Fruit fly (Drosophila melanogaster) whole organism, embryonic: Measurements from ENCODE around the gene snz.

Source experiments
- Ada2b ChIP-seq: fragments of 200-800 bp; sonication (Bioruptor generic); IDR thresholded peaks from 2 replicates; pipeline ENCODE4 v1.3.6; 2022; ENCODE audit warnings: missing biosample characterization, missing genetic modification characterization
- Adf1 ChIP-seq: fragments of 200-800 bp; sonication (Bioruptor generic); IDR thresholded peaks from 2 replicates; pipeline ENCODE4 v1.3.6; 2022; ENCODE audit warnings: missing biosample characterization, missing genetic modification characterization
- Atf3 ChIP-seq: fragments of 200-800 bp; sonication (Bioruptor generic); optimal IDR thresholded peaks from 3 replicates; lab custom pipeline; 2016; ENCODE audit warnings: missing biosample characterization, missing genetic modification characterization
- CG11085 ChIP-seq: fragments of 200-800 bp; sonication (Bioruptor generic); IDR thresholded peaks from 2 replicates; pipeline ENCODE4 v1.3.6; 2022; ENCODE audit warnings: missing biosample characterization, missing genetic modification characterization
- CG11247 ChIP-seq: fragments of 200-800 bp; sonication (Bioruptor generic); IDR thresholded peaks from 2 replicates; pipeline ENCODE4 v1.3.6; 2022; ENCODE audit warnings: missing biosample characterization, missing genetic modification characterization
- CG11504 ChIP-seq: fragments of 200-800 bp; sonication (Bioruptor generic); optimal IDR thresholded peaks from 3 replicates; lab custom pipeline; 2019; ENCODE audit warnings: missing biosample characterization, mild to moderate bottlenecking, missing genetic modification characterization, moderate library complexity
- CG12071 ChIP-seq: fragments of 200-800 bp; sonication (Bioruptor generic); optimal IDR thresholded peaks from 3 replicates; lab custom pipeline; 2018; ENCODE audit warnings: missing biosample characterization, mild to moderate bottlenecking, missing genetic modification characterization
- CG1233 ChIP-seq: fragments of 200-800 bp; sonication (Bioruptor generic); optimal IDR thresholded peaks from 4 replicates; lab custom pipeline; 2018; ENCODE audit warnings: missing biosample characterization, mild to moderate bottlenecking, missing genetic modification characterization
- CG12942 ChIP-seq: fragments of 200-800 bp; sonication (Bioruptor generic); optimal IDR thresholded peaks from 3 replicates; lab custom pipeline; 2016; ENCODE audit warnings: missing biosample characterization, missing genetic modification characterization
- CG13624 ChIP-seq: fragments of 200-800 bp; sonication (Bioruptor generic); optimal IDR thresholded peaks from 2 replicates; lab custom pipeline; 2016; ENCODE audit warnings: missing biosample characterization, missing genetic modification characterization
- CG1529 ChIP-seq: fragments of 200-800 bp; sonication (Bioruptor generic); optimal IDR thresholded peaks from 3 replicates; lab custom pipeline; 2018; ENCODE audit warnings: missing biosample characterization, missing genetic modification characterization
- CG2202 ChIP-seq: fragments of 200-800 bp; sonication (Bioruptor generic); optimal IDR thresholded peaks from 2 replicates; lab custom pipeline; 2018; ENCODE audit warnings: missing biosample characterization, mild to moderate bottlenecking, missing genetic modification characterization
- CG2875 ChIP-seq: fragments of 200-800 bp; sonication (Bioruptor generic); optimal IDR thresholded peaks from 2 replicates; lab custom pipeline; 2017; ENCODE audit warnings: missing biosample characterization, mild to moderate bottlenecking, missing genetic modification characterization, missing genetic modification reagents
- CG3065 ChIP-seq: fragments of 200-800 bp; sonication (Bioruptor generic); optimal IDR thresholded peaks from 2 replicates; lab custom pipeline; 2016; ENCODE audit warnings: missing biosample characterization, missing genetic modification characterization
- CG33557 ChIP-seq: fragments of 200-800 bp; sonication (Bioruptor generic); optimal IDR thresholded peaks from 2 replicates; lab custom pipeline; 2019; ENCODE audit warnings: missing biosample characterization, mild to moderate bottlenecking, missing genetic modification characterization, moderate library complexity
- CG3407 ChIP-seq: fragments of 200-800 bp; sonication (Bioruptor generic); optimal IDR thresholded peaks from 2 replicates; lab custom pipeline; 2018; ENCODE audit warnings: missing biosample characterization, mild to moderate bottlenecking, missing genetic modification characterization
- CG7928 ChIP-seq: fragments of 200-800 bp; sonication (Bioruptor generic); optimal IDR thresholded peaks from 2 replicates; lab custom pipeline; 2017; ENCODE audit warnings: missing biosample characterization, mild to moderate bottlenecking, missing genetic modification characterization
- CG7963 ChIP-seq: fragments of 200-800 bp; sonication (Bioruptor generic); IDR thresholded peaks from 3 replicates; pipeline ENCODE4 v1.3.6; 2022; ENCODE audit warnings: missing biosample characterization, missing genetic modification characterization; ENCODE audit not compliant: partially characterized antibody
- CG9727 ChIP-seq: fragments of 200-800 bp; sonication (Bioruptor generic); optimal IDR thresholded peaks from 3 replicates; lab custom pipeline; 2017; ENCODE audit warnings: missing biosample characterization, mild to moderate bottlenecking, missing genetic modification characterization
- CG9876 ChIP-seq: fragments of 200-800 bp; sonication (Bioruptor generic); optimal IDR thresholded peaks from 2 replicates; lab custom pipeline; 2016; ENCODE audit warnings: missing biosample characterization, missing genetic modification characterization
- D ChIP-seq, 2 experiments: fragments of 200-800 bp in 1 of 2; fragments of >200 bp in 1 of 2; sonication (Bioruptor generic) in 1 of 2; optimal IDR thresholded peaks; 2 replicates in 1 of 2; 3 replicates in 1 of 2; lab custom pipeline; 2017; ENCODE audit warnings: mild to moderate bottlenecking in 1 of 2, missing biosample characterization in 1 of 2, missing genetic modification characterization in 1 of 2, missing genetic modification reagents in 1 of 2
- Dref ChIP-seq: fragments of 200-800 bp; sonication (Bioruptor generic); IDR thresholded peaks from 2 replicates; pipeline ENCODE4 v1.3.6; 2022; ENCODE audit warnings: missing biosample characterization, missing genetic modification characterization
- Hr3 ChIP-seq: fragments of 200-800 bp; sonication (Bioruptor generic); optimal IDR thresholded peaks from 3 replicates; lab custom pipeline; 2016; ENCODE audit warnings: missing biosample characterization, missing genetic modification characterization
- Hr78 ChIP-seq, 2 experiments: fragments of 200-800 bp in 1 of 2; fragments of >200 bp in 1 of 2; sonication (Bioruptor generic) in 1 of 2; optimal IDR thresholded peaks; 2 replicates each; lab custom pipeline; 2017 to 2019; ENCODE audit warnings: missing biosample characterization in 2 of 2, missing genetic modification characterization in 2 of 2, mild to moderate bottlenecking in 1 of 2, moderate library complexity in 1 of 2
- Hsf ChIP-seq: fragments of 200-800 bp; sonication (Bioruptor generic); optimal IDR thresholded peaks from 3 replicates; lab custom pipeline; 2016; ENCODE audit warnings: missing biosample characterization, missing genetic modification characterization
- Lhr ChIP-seq: fragments of 200-800 bp; sonication (Bioruptor generic); optimal IDR thresholded peaks from 3 replicates; lab custom pipeline; 2017; ENCODE audit warnings: mild to moderate bottlenecking, missing biosample characterization, missing genetic modification reagents, missing genetic modification characterization
- MBD-R2 ChIP-seq: fragments of 200-800 bp; sonication (Bioruptor generic); IDR thresholded peaks from 2 replicates; pipeline ENCODE4 v1.3.6; 2022; ENCODE audit warnings: missing biosample characterization, missing genetic modification characterization
- Meics ChIP-seq: fragments of 200-800 bp; sonication (Bioruptor generic); optimal IDR thresholded peaks from 2 replicates; lab custom pipeline; 2017; ENCODE audit warnings: missing biosample characterization, mild to moderate bottlenecking, missing genetic modification characterization
- Myb ChIP-seq: fragments of 200-800 bp; sonication (Bioruptor generic); optimal IDR thresholded peaks from 2 replicates; lab custom pipeline; 2016; ENCODE audit warnings: missing biosample characterization, missing genetic modification characterization
- NfI ChIP-seq: fragments of 200-800 bp; sonication (Bioruptor generic); optimal IDR thresholded peaks from 3 replicates; lab custom pipeline; 2018; ENCODE audit warnings: missing biosample characterization, mild to moderate bottlenecking, missing genetic modification characterization, moderate library complexity
- Spps ChIP-seq: fragments of 200-800 bp; sonication (Bioruptor generic); optimal IDR thresholded peaks from 2 replicates; lab custom pipeline; 2018; ENCODE audit warnings: missing biosample characterization, mild to moderate bottlenecking, missing genetic modification characterization
- Usf ChIP-seq: fragments of 200-800 bp; sonication (Bioruptor generic); optimal IDR thresholded peaks from 2 replicates; lab custom pipeline; 2017; ENCODE audit warnings: missing genotype, missing biosample characterization, missing genetic modification characterization
- ase ChIP-seq: fragments of 200-800 bp; sonication (Bioruptor generic); IDR thresholded peaks from 3 replicates; pipeline ENCODE4 v1.3.6; 2022; ENCODE audit warnings: missing biosample characterization, missing genetic modification characterization
- bcd ChIP-seq: fragments of 200-800 bp; sonication (Bioruptor generic); optimal IDR thresholded peaks from 2 replicates; lab custom pipeline; 2017; ENCODE audit warnings: missing biosample characterization, mild to moderate bottlenecking, missing genetic modification characterization
- dan ChIP-seq: fragments of 200-800 bp; sonication (Bioruptor generic); IDR thresholded peaks from 2 replicates; pipeline ENCODE4 v1.3.6; 2022; ENCODE audit warnings: missing biosample characterization, missing genetic modification characterization
- danr ChIP-seq: fragments of 200-800 bp; sonication (Bioruptor generic); IDR thresholded peaks from 2 replicates; pipeline ENCODE4 v1.3.6; 2022; ENCODE audit warnings: missing biosample characterization, missing genetic modification characterization
- dimm ChIP-seq: fragments of 200-800 bp; sonication (Bioruptor generic); IDR thresholded peaks from 2 replicates; pipeline ENCODE4 v1.3.6; 2022; ENCODE audit warnings: missing biosample characterization, missing genetic modification characterization
- dmrt99B ChIP-seq: fragments of 200-800 bp; sonication (Bioruptor generic); optimal IDR thresholded peaks from 2 replicates; lab custom pipeline; 2018; ENCODE audit warnings: missing biosample characterization, mild to moderate bottlenecking, missing genetic modification characterization, moderate library complexity
- dpn ChIP-seq, 2 experiments: fragments of 200-800 bp; sonication (Bioruptor generic); optimal IDR thresholded peaks; 3 replicates each; lab custom pipeline; 2016; ENCODE audit warnings: missing biosample characterization in 2 of 2, missing genetic modification characterization in 2 of 2
- exex ChIP-seq: fragments of 200-800 bp; sonication (Bioruptor generic); optimal IDR thresholded peaks from 4 replicates; lab custom pipeline; 2018; ENCODE audit warnings: missing biosample characterization, mild to moderate bottlenecking, missing genetic modification characterization, moderate library complexity
- gem ChIP-seq: fragments of 200-800 bp; sonication (Bioruptor generic); optimal IDR thresholded peaks from 2 replicates; lab custom pipeline; 2019; ENCODE audit warnings: missing biosample characterization, mild to moderate bottlenecking, missing genetic modification characterization, moderate library complexity
- h ChIP-seq: fragments of >200 bp; optimal IDR thresholded peaks from 2 replicates; lab custom pipeline; 2017
- jigr1 ChIP-seq: fragments of 200-800 bp; sonication (Bioruptor generic); IDR thresholded peaks from 3 replicates; pipeline ENCODE4 v1.3.6; 2022; ENCODE audit warnings: missing biosample characterization, missing genetic modification characterization
- rib ChIP-seq: fragments of 200-800 bp; sonication (Bioruptor generic); IDR thresholded peaks from 2 replicates; pipeline ENCODE4 v1.3.6; 2022; ENCODE audit warnings: missing biosample characterization, missing genetic modification characterization
- ro ChIP-seq: fragments of 200-800 bp; sonication (Bioruptor generic); IDR thresholded peaks from 2 replicates; pipeline ENCODE4 v1.3.6; 2022; ENCODE audit warnings: missing biosample characterization, missing genetic modification characterization
- salm ChIP-seq: fragments of 200-800 bp; sonication (Bioruptor generic); optimal IDR thresholded peaks from 2 replicates; lab custom pipeline; 2018; ENCODE audit warnings: missing biosample characterization, mild to moderate bottlenecking, missing genetic modification characterization
- slbo ChIP-seq: fragments of 200-800 bp; sonication (Bioruptor generic); IDR thresholded peaks from 2 replicates; pipeline ENCODE4 v1.3.6; 2022; ENCODE audit warnings: missing biosample characterization, missing genetic modification characterization
- vvl ChIP-seq: fragments of 200-800 bp; sonication (Bioruptor generic); IDR thresholded peaks from 2 replicates; pipeline ENCODE4 v1.3.6; 2022; ENCODE audit warnings: missing biosample characterization, missing genetic modification characterization
- zen2 ChIP-seq: fragments of 200-800 bp; sonication (Bioruptor generic); IDR thresholded peaks from 3 replicates; pipeline ENCODE4 v1.3.6; 2022; ENCODE audit warnings: missing biosample characterization, missing genetic modification characterization; ENCODE audit not compliant: partially characterized antibody

Gene snz

DNA sequence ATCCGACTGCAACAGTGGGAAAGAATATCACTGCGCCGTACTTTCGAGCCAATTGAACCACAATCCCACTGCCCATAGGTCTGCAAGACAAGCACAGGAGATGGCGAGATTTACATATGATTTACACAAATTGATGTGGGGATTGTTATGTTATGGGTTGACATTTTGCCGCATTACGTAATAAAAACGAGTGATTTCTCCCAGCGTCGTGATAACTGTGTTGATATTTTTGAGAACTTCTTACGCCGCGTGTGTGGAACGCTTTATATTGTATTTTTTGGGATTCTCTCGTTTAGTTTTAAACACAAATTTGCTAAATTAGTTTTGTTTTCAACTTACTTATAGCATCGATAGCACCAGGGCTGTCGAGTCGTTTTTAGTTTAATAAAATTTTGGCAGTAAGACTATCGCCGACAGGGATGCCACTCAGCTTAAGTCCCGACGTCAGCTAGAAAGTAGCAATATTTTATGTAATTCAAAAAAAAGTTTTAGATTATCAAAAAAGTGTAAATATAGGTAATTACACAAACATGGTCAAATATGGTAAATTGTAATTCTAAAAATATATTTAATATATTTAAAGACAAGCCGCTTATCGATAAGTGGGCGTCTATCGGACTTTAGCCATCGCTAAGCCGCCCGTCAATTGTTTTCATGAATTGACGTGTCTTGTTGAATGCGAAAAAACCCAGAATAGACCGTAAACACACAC, 18.3 kb upstream of the snz start, which contains the start of the genes CG45089, ND-MNLL and p115 (continued):
- TF ChIP-seq CG13624 (GFP tag; lab: Kevin White, UChicago), result peak; percentile 53
- peak; percentile 73 for TF ChIP-seq slbo (GFP tag; lab: Robert Waterston, UW)
- peak; percentile 32; the same call in 1 of the 2 replicates for TF ChIP-seq CG11247 (GFP tag; lab: Robert Waterston, UW)
- TF ChIP-seq Lhr (GFP tag; lab: Kevin White, UChicago), result no peak
- TF ChIP-seq CG3407 (GFP tag; lab: Kevin White, UChicago), result peak; percentile 14
- no peak for TF ChIP-seq Hr78 (GFP tag; optimal IDR thresholded peaks at IDR 0.05; lab: Kevin White, UChicago)
- no peak for TF ChIP-seq salm
- TF ChIP-seq dmrt99B (tag; lab: Kevin White, UChicago), result peak; percentile 36
- TF ChIP-seq Atf3 (GFP tag; lab: Kevin White, UChicago), result no peak
- TF ChIP-seq jigr1, result no peak; the same call in 2 of the 3 replicates
- TF ChIP-seq Myb, result peak; percentile 20
- peak; percentile 78 for TF ChIP-seq gem (tag; lab: Kevin White, UChicago)
- TF ChIP-seq Dref, result peak; percentile 66
- TF ChIP-seq D (optimal IDR thresholded peaks at IDR 0.05; lab: Kevin White, UChicago), result no peak
- no peak for TF ChIP-seq D (GFP tag; optimal IDR thresholded peaks at IDR 0.05; lab: Kevin White, UChicago)
- no peak for TF ChIP-seq Usf (GFP tag; lab: Kevin White, UChicago)
- TF ChIP-seq CG7963 (GFP tag; lab: Robert Waterston, UW), result 0 out of 3 replicates have a peak, but pooled peaks have one; percentile 14
- peak; percentile 70 for TF ChIP-seq vvl (GFP tag; lab: Robert Waterston, UW)
- peak; percentile 82 for TF ChIP-seq CG7928 (GFP tag; lab: Kevin White, UChicago)
- TF ChIP-seq bcd, result peak; percentile 35
- TF ChIP-seq dpn (GFP tag; optimal IDR thresholded peaks at IDR 0.05; lab: Kevin White, UChicago), result peak; percentile 11 to 68
- peak; percentile 29 for TF ChIP-seq CG33557 (GFP tag; lab: Kevin White, UChicago)
- TF ChIP-seq NfI, result peak; percentile 43
- peak; percentile 33 for TF ChIP-seq Meics
- TF ChIP-seq Ada2b (GFP tag; lab: Robert Waterston, UW), result peak; percentile 42; the same call in 1 of the 2 replicates
- TF ChIP-seq h (lab: Kevin White, UChicago), result no peak
- peak; percentile 48 for TF ChIP-seq CG12942 (GFP tag; lab: Kevin White, UChicago)
- TF ChIP-seq dan (GFP tag; lab: Robert Waterston, UW), result no peak
- TF ChIP-seq Hr3 (GFP tag; lab: Kevin White, UChicago), result peak; percentile 69
- TF ChIP-seq exex (tag; lab: Kevin White, UChicago), result peak; percentile 32
- TF ChIP-seq Hsf (GFP tag; lab: Kevin White, UChicago), result peak; percentile 48
- no peak for TF ChIP-seq CG12071 (GFP tag; lab: Kevin White, UChicago)
- no peak for TF ChIP-seq danr (GFP tag; lab: Robert Waterston, UW)
- peak; percentile 23; the same call in 1 of the 2 replicates for TF ChIP-seq Adf1 (GFP tag; lab: Robert Waterston, UW)
- TF ChIP-seq CG3065 (GFP tag; lab: Kevin White, UChicago), result peak; percentile 14
- peak; percentile 71 for TF ChIP-seq CG9727 (GFP tag; lab: Kevin White, UChicago)
- TF ChIP-seq CG1529 (GFP tag; lab: Kevin White, UChicago), result peak; percentile 6
- no peak for TF ChIP-seq CG1233 (GFP tag; lab: Kevin White, UChicago)
- peak; percentile 9 for TF ChIP-seq Spps (tag; lab: Kevin White, UChicago)
- TF ChIP-seq CG2875 (GFP tag; lab: Kevin White, UChicago), result no peak
- TF ChIP-seq CG11085, result 0 out of 2 replicates have a peak, but pooled peaks have one; percentile 11
- TF ChIP-seq CG11504 (tag; lab: Kevin White, UChicago), result peak; percentile 65
- TF ChIP-seq ro (GFP tag; lab: Robert Waterston, UW), result no peak
- no peak for TF ChIP-seq CG9876
- no peak for TF ChIP-seq rib (GFP tag; lab: Robert Waterston, UW)
- no peak; the same call in 2 of the 3 replicates for TF ChIP-seq zen2 (GFP tag; lab: Robert Waterston, UW)
- no peak for TF ChIP-seq CG2202
- no peak for TF ChIP-seq dimm (GFP tag; lab: Robert Waterston, UW)
- TF ChIP-seq ase (GFP tag; lab: Robert Waterston, UW), result no peak
- peak; percentile 78 for TF ChIP-seq MBD-R2 (GFP tag; lab: Robert Waterston, UW)
